Worm (Caenorhabditis elegans) whole organism, young adult: Measurements from ENCODE around the gene ent-2.

Source experiments
- B0035.1 ChIP-seq: sonication (generic microtip); optimal IDR thresholded peaks from 2 replicates; lab custom pipeline; 2016; ENCODE audit warnings: missing genetic modification characterization, mild to moderate bottlenecking, missing compliant biosample characterization, missing genotype, missing genetic modification reagents
- B0261.1 ChIP-seq: sonication (generic microtip); optimal IDR thresholded peaks from 2 replicates; lab custom pipeline; 2016; ENCODE audit warnings: mild to moderate bottlenecking, missing genetic modification characterization, moderate library complexity, missing compliant biosample characterization
- B0336.3 ChIP-seq: fragments of 200-800 bp; sonication (Bioruptor generic); IDR thresholded peaks from 2 replicates; pipeline ENCODE4 v1.3.6; 2022; ENCODE audit warnings: missing genetic modification characterization, missing compliant biosample characterization
- F10E7.11 ChIP-seq: sonication (generic microtip); optimal IDR thresholded peaks from 2 replicates; lab custom pipeline; 2017; ENCODE audit warnings: mild to moderate bottlenecking, missing genetic modification characterization, moderate library complexity, missing compliant biosample characterization
- F23B12.7 ChIP-seq: sonication (generic microtip); optimal IDR thresholded peaks from 2 replicates; lab custom pipeline; 2017; ENCODE audit warnings: missing genetic modification characterization, mild to moderate bottlenecking, missing compliant biosample characterization, antibody characterized with exemption, moderate library complexity; ENCODE audit not compliant: insufficient read depth
- F39B2.1 ChIP-seq: fragments of 200-800 bp; sonication (Bioruptor generic); IDR thresholded peaks from 2 replicates; pipeline ENCODE4 v1.3.6; 2022; ENCODE audit warnings: missing genetic modification reagents, missing genetic modification characterization, missing compliant biosample characterization
- F52B5.7 ChIP-seq: sonication (generic microtip); optimal IDR thresholded peaks from 2 replicates; lab custom pipeline; 2016; ENCODE audit warnings: mild to moderate bottlenecking, missing genetic modification characterization, missing compliant biosample characterization
- F55B11.4 ChIP-seq: sonication (generic microtip); optimal IDR thresholded peaks from 2 replicates; lab custom pipeline; 2016; ENCODE audit warnings: missing compliant biosample characterization, missing genetic modification characterization, borderline replicate concordance; ENCODE audit not compliant: insufficient read depth
- F57C9.4 ChIP-seq: sonication (generic microtip); optimal IDR thresholded peaks from 2 replicates; lab custom pipeline; 2017; ENCODE audit warnings: mild to moderate bottlenecking, missing genetic modification characterization, missing compliant biosample characterization
- K11D2.4 ChIP-seq: fragments of 200-800 bp; sonication (Bioruptor generic); IDR thresholded peaks from 2 replicates; pipeline ENCODE4 v1.3.6; 2022; ENCODE audit warnings: missing genetic modification reagents, missing genetic modification characterization, missing compliant biosample characterization
- T07F8.4 ChIP-seq: sonication (generic microtip); optimal IDR thresholded peaks from 2 replicates; lab custom pipeline; 2016; ENCODE audit warnings: mild to moderate bottlenecking, missing genetic modification characterization, moderate library complexity, missing compliant biosample characterization
- Y53F4B.3 ChIP-seq: fragments of 200-800 bp; sonication (Bioruptor generic); IDR thresholded peaks from 2 replicates; pipeline ENCODE4 v1.3.6; 2022; ENCODE audit warnings: missing genetic modification reagents, missing genetic modification characterization, missing compliant biosample characterization
- ZK185.1 ChIP-seq: sonication (generic microtip); optimal IDR thresholded peaks from 2 replicates; lab custom pipeline; 2016; ENCODE audit warnings: mild to moderate bottlenecking, missing genetic modification characterization, missing compliant biosample characterization; ENCODE audit not compliant: poor library complexity, severe bottlenecking
- akir-1 ChIP-seq: fragments of 200-800 bp; sonication (Bioruptor generic); optimal IDR thresholded peaks from 2 replicates; lab custom pipeline; 2018; ENCODE audit warnings: mild to moderate bottlenecking, missing genetic modification characterization, moderate library complexity, missing compliant biosample characterization
- ama-1 ChIP-seq, 3 experiments: fragments of 150-350 bp in 1 of 3; sonication (generic microtip) in 2 of 3; optimal IDR thresholded peaks; 2 replicates each; lab custom pipeline; 2014 to 2018; ENCODE audit warnings: missing biosample characterization in 2 of 3, missing genetic modification characterization in 2 of 3, missing genetic modification reagents in 2 of 3
- aptf-3 ChIP-seq: fragments of 200-800 bp; sonication (Bioruptor generic); IDR thresholded peaks from 2 replicates; pipeline ENCODE4 v1.3.6; 2022; ENCODE audit warnings: missing genetic modification characterization, missing compliant biosample characterization
- attf-3 ChIP-seq: fragments of 200-800 bp; sonication (Bioruptor generic); conservative IDR thresholded peaks from 2 replicates; pipeline ENCODE4 v1.3.6; 2022; ENCODE audit warnings: missing genetic modification reagents, missing genetic modification characterization, missing compliant biosample characterization
- attf-5 ChIP-seq: fragments of 200-800 bp; sonication (Bioruptor generic); optimal IDR thresholded peaks from 2 replicates; lab custom pipeline; 2018; ENCODE audit warnings: mild to moderate bottlenecking, missing genetic modification characterization, missing compliant biosample characterization
- bed-1 ChIP-seq: fragments of 200-800 bp; sonication (Bioruptor generic); IDR thresholded peaks from 2 replicates; pipeline ENCODE4 v1.3.6; 2022; ENCODE audit warnings: missing genetic modification reagents, missing genetic modification characterization, missing compliant biosample characterization
- ceh-27 ChIP-seq: fragments of 200-800 bp; sonication (Bioruptor generic); optimal IDR thresholded peaks from 2 replicates; lab custom pipeline; 2018; ENCODE audit warnings: mild to moderate bottlenecking, missing genetic modification characterization, moderate library complexity, missing compliant biosample characterization
- chd-7 ChIP-seq: sonication (generic microtip); optimal IDR thresholded peaks from 2 replicates; lab custom pipeline; 2016; ENCODE audit warnings: mild to moderate bottlenecking, missing genetic modification characterization, moderate library complexity, missing compliant biosample characterization
- dpff-1 ChIP-seq: sonication (generic microtip); optimal IDR thresholded peaks from 2 replicates; lab custom pipeline; 2017; ENCODE audit warnings: mild to moderate bottlenecking, missing genetic modification characterization, missing compliant biosample characterization
- hmg-1.2 ChIP-seq: fragments of 200-800 bp; sonication (Bioruptor generic); IDR thresholded peaks from 2 replicates; pipeline ENCODE4 v1.3.6; 2022; ENCODE audit warnings: missing genetic modification reagents, missing genetic modification characterization, missing compliant biosample characterization
- hsf-1 ChIP-seq: fragments of 200-800 bp; sonication (Bioruptor generic); IDR thresholded peaks from 2 replicates; pipeline ENCODE4 v1.3.6; 2022; ENCODE audit warnings: missing genetic modification reagents, missing genetic modification characterization, missing compliant biosample characterization
- lag-1 ChIP-seq: fragments of 200-800 bp; sonication (Bioruptor generic); IDR thresholded peaks from 2 replicates; pipeline ENCODE4 v1.3.6; 2022; ENCODE audit warnings: missing genetic modification reagents, missing genetic modification characterization, missing compliant biosample characterization
- lin-35 ChIP-seq, 3 experiments: fragments of 150-350 bp in 2 of 3; sonication (generic microtip) in 1 of 3; optimal IDR thresholded peaks; 2 replicates each; lab custom pipeline; 2014 to 2018; ENCODE audit warnings: missing biosample characterization in 3 of 3, missing genetic modification characterization in 3 of 3, missing genetic modification reagents in 3 of 3
- lin-54 ChIP-seq: fragments of 200-800 bp; sonication (Bioruptor generic); optimal IDR thresholded peaks from 2 replicates; lab custom pipeline; 2018; ENCODE audit warnings: mild to moderate bottlenecking, missing genetic modification characterization, missing compliant biosample characterization
- lir-1 ChIP-seq: fragments of 200-800 bp; sonication (Bioruptor generic); conservative IDR thresholded peaks from 2 replicates; pipeline ENCODE4 v1.3.6; 2022; ENCODE audit warnings: missing genetic modification reagents, missing genetic modification characterization, missing compliant biosample characterization
- lsl-1 ChIP-seq: fragments of 200-800 bp; sonication (Bioruptor generic); optimal IDR thresholded peaks from 2 replicates; lab custom pipeline; 2018; ENCODE audit warnings: mild to moderate bottlenecking, missing genetic modification characterization, moderate library complexity, missing compliant biosample characterization
- madf-3 ChIP-seq: fragments of 200-800 bp; sonication (Bioruptor generic); IDR thresholded peaks from 2 replicates; pipeline ENCODE4 v1.3.6; 2022; ENCODE audit warnings: missing genetic modification reagents, missing genetic modification characterization, missing compliant biosample characterization
- madf-8 ChIP-seq: fragments of 200-800 bp; sonication (Bioruptor generic); conservative IDR thresholded peaks from 2 replicates; pipeline ENCODE4 v1.3.6; 2022; ENCODE audit warnings: missing genetic modification reagents, missing genetic modification characterization, missing compliant biosample characterization
- mcd-1 ChIP-seq: fragments of 200-800 bp; sonication (Bioruptor generic); IDR thresholded peaks from 2 replicates; pipeline ENCODE4 v1.3.6; 2022; ENCODE audit warnings: missing genetic modification reagents, missing genetic modification characterization, missing compliant biosample characterization
- mes-4 ChIP-seq: sonication (generic microtip); optimal IDR thresholded peaks from 2 replicates; lab custom pipeline; 2016; ENCODE audit warnings: missing genotype, missing genetic modification characterization, missing compliant biosample characterization
- mxl-1 ChIP-seq: sonication (generic microtip); optimal IDR thresholded peaks from 2 replicates; lab custom pipeline; 2016; ENCODE audit warnings: missing genetic modification characterization, missing compliant biosample characterization
- pha-4 ChIP-seq: fragments of 150-350 bp; sonication (generic microtip); optimal IDR thresholded peaks from 2 replicates; lab custom pipeline; 2014; ENCODE audit warnings: missing biosample characterization, missing genetic modification reagents, missing genetic modification characterization
- repo-1 ChIP-seq: sonication (generic microtip); optimal IDR thresholded peaks from 2 replicates; lab custom pipeline; 2017; ENCODE audit warnings: mild to moderate bottlenecking, missing genetic modification characterization, missing compliant biosample characterization
- sdz-38 ChIP-seq: sonication (generic microtip); optimal IDR thresholded peaks from 2 replicates; lab custom pipeline; 2016; ENCODE audit warnings: missing genotype, missing genetic modification characterization, missing compliant biosample characterization
- snpc-3.4 ChIP-seq: sonication (generic microtip); optimal IDR thresholded peaks from 2 replicates; lab custom pipeline; 2017; ENCODE audit warnings: missing genetic modification characterization, mild to moderate bottlenecking, missing compliant biosample characterization, antibody characterized with exemption, moderate library complexity, missing genotype, missing genetic modification reagents
- somi-1 ChIP-seq: fragments of 200-800 bp; sonication (Bioruptor generic); optimal IDR thresholded peaks from 2 replicates; lab custom pipeline; 2018; ENCODE audit warnings: mild to moderate bottlenecking, missing genetic modification characterization, missing compliant biosample characterization
- tbp1 ChIP-seq: fragments of 200-800 bp; sonication (Bioruptor generic); optimal IDR thresholded peaks from 2 replicates; lab custom pipeline; 2018; ENCODE audit warnings: mild to moderate bottlenecking, missing genetic modification characterization, missing compliant biosample characterization
- unc-130 ChIP-seq: sonication (generic microtip); optimal IDR thresholded peaks from 2 replicates; lab custom pipeline; 2016; ENCODE audit warnings: missing genetic modification reagents, missing genetic modification characterization, missing compliant biosample characterization
- xnd-1 ChIP-seq: sonication (generic microtip); optimal IDR thresholded peaks from 2 replicates; lab custom pipeline; 2016; ENCODE audit warnings: missing genotype, missing genetic modification reagents, missing genetic modification characterization, missing compliant biosample characterization
- ztf-22 ChIP-seq: fragments of 200-800 bp; sonication (Bioruptor generic); optimal IDR thresholded peaks from 2 replicates; lab custom pipeline; 2018; ENCODE audit warnings: mild to moderate bottlenecking, missing genetic modification characterization, moderate library complexity, missing compliant biosample characterization
- ztf-25 ChIP-seq: fragments of 200-800 bp; sonication (Bioruptor generic); IDR thresholded peaks from 2 replicates; pipeline ENCODE4 v1.3.6; 2022; ENCODE audit warnings: missing genetic modification reagents, missing genetic modification characterization, missing compliant biosample characterization
- ztf-26 ChIP-seq: sonication (generic microtip); optimal IDR thresholded peaks from 2 replicates; lab custom pipeline; 2017; ENCODE audit warnings: missing genetic modification characterization, missing compliant biosample characterization
- ztf-3 ChIP-seq: fragments of 200-800 bp; sonication (Bioruptor generic); optimal IDR thresholded peaks from 2 replicates; lab custom pipeline; 2018; ENCODE audit warnings: mild to moderate bottlenecking, missing genetic modification characterization, missing compliant biosample characterization
- ztf-6 ChIP-seq: fragments of 200-800 bp; sonication (Bioruptor generic); IDR thresholded peaks from 2 replicates; pipeline ENCODE4 v1.3.6; 2022; ENCODE audit warnings: missing genetic modification reagents, missing genetic modification characterization, missing compliant biosample characterization

The ent-2 gene

DNA sequence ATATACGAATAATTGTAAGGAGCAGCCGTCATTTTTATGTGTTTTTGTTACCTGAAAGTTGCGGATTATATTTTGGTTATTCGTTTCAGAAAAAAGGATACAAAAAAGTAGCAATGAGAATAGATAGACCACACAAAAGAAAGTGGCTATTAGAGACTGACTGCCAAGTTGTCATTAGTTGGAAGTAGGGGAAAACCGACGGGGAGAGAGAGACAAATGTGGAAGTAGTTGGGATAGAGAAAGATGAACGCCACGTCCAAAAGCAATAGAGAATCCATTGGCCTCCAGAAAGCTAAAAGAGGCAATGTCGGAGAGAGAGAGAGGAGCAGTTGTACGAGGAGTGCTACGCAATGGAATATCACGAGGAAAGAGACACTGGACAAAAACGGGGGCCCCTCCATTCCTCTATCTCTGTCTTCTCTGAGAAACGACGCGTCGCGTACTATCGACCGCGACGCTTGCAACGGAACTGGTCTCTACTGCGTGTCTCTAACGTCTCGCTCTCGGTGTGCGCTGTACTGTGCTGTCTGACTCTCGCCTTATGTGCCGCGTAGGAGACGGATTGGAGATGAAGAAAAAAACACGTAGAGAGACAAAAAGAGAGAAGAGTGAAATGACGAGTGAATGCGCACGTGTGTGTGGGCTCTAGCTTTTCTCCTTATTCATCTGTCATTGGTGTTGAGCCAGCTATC is 5.9 kb downstream of the ent-2 start, which contains the start of gene rab-14 (continued):
- TF ChIP-seq T07F8.4 (tag; lab: Kevin White, UChicago) (no peak), mes-4 (tag; lab: Kevin White, UChicago) (no peak), lsl-1 (GFP tag; lab: Kevin White, UChicago) (no peak), ztf-25 (GFP tag; lab: Robert Waterston, UW) (no peak), ztf-26 (tag; lab: Kevin White, UChicago) (no peak), mxl-1 (no peak), tbp1 (GFP tag; lab: Kevin White, UChicago) (peak; percentile 32), somi-1 (GFP tag; lab: Kevin White, UChicago) (peak; percentile 51), aptf-3 (GFP tag; lab: Robert Waterston, UW) (no peak), F55B11.4 (tag; lab: Kevin White, UChicago) (no peak), lir-1 (GFP tag; lab: Robert Waterston, UW) (no peak), xnd-1 (tag; lab: Kevin White, UChicago) (no peak), ztf-3 (GFP tag; lab: Kevin White, UChicago) (no peak), bed-1 (GFP tag; lab: Robert Waterston, UW) (no peak), attf-3 (0 out of 2 replicates have a peak, but pooled peaks have one; percentile 30), snpc-3.4 (no peak), lin-35 (GFP tag; optimal IDR thresholded peaks at IDR 0.05; lab: Kevin White, UChicago) (peak in 1 of 3 experiments; percentile 70), repo-1 (tag; lab: Kevin White, UChicago) (no peak), mcd-1 (GFP tag; lab: Robert Waterston, UW) (peak; percentile 53; the same call in 1 of the 2 replicates), B0035.1 (tag; lab: Kevin White, UChicago) (no peak), ZK185.1 (tag; lab: Kevin White, UChicago) (no peak), lin-54 (GFP tag; lab: Kevin White, UChicago) (peak; percentile 28), attf-5 (GFP tag; lab: Kevin White, UChicago) (peak; percentile 60), F52B5.7 (tag; lab: Kevin White, UChicago) (no peak), ztf-22 (no peak), K11D2.4 (GFP tag; lab: Robert Waterston, UW) (peak; percentile 53; the same call in 1 of the 2 replicates), hmg-1.2 (peak; percentile 71; the same call in 1 of the 2 replicates), Y53F4B.3 (no peak), hsf-1 (no peak), dpff-1 (tag; lab: Kevin White, UChicago) (no peak), F57C9.4 (tag; lab: Kevin White, UChicago) (no peak), ceh-27 (GFP tag; lab: Kevin White, UChicago) (peak; percentile 74), ama-1 (optimal IDR thresholded peaks at IDR 0.05; lab: Kevin White, UChicago) (no peak), ama-1 (GFP tag; optimal IDR thresholded peaks at IDR 0.05; lab: Kevin White, UChicago) (no peak), F23B12.7 (tag; lab: Kevin White, UChicago) (no peak), madf-8 (no peak), madf-3 (GFP tag; lab: Robert Waterston, UW) (peak; percentile 75; the same call in 1 of the 2 replicates), pha-4 (tag; lab: Kevin White, UChicago) (no peak), ztf-6 (GFP tag; lab: Robert Waterston, UW) (no peak), chd-7 (peak; percentile 45), B0261.1 (no peak), F10E7.11 (tag; lab: Kevin White, UChicago) (no peak), unc-130 (no peak), lag-1 (GFP tag; lab: Robert Waterston, UW) (no peak), F39B2.1 (no peak), sdz-38 (tag; lab: Kevin White, UChicago) (no peak), B0336.3 (GFP tag; lab: Robert Waterston, UW) (no peak), akir-1 (no peak)
